Worm (Caenorhabditis elegans) whole organism, young adult: Measurements from ENCODE around the gene C47D12.2.

ENCODE experiments used
- B0336.3 ChIP-seq: fragments of 200-800 bp; sonication (Bioruptor generic); IDR thresholded peaks from 2 replicates; pipeline ENCODE4 v1.3.6; 2022; ENCODE audit warnings: missing genetic modification characterization, missing compliant biosample characterization
- C06A6.2 ChIP-seq: fragments of 200-800 bp; sonication (Bioruptor generic); conservative IDR thresholded peaks from 2 replicates; pipeline ENCODE4 v1.3.6; 2022; ENCODE audit warnings: missing genetic modification characterization, missing compliant biosample characterization
- D2030.7 ChIP-seq: fragments of 200-800 bp; sonication (Bioruptor generic); IDR thresholded peaks from 2 replicates; pipeline ENCODE4 v1.3.6; 2022; ENCODE audit warnings: missing genetic modification reagents, missing genetic modification characterization, missing compliant biosample characterization
- F22D6.2 ChIP-seq: sonication (generic microtip); optimal IDR thresholded peaks from 2 replicates; lab custom pipeline; 2016; ENCODE audit warnings: mild to moderate bottlenecking, missing genetic modification characterization, missing compliant biosample characterization
- F39B2.1 ChIP-seq: fragments of 200-800 bp; sonication (Bioruptor generic); IDR thresholded peaks from 2 replicates; pipeline ENCODE4 v1.3.6; 2022; ENCODE audit warnings: missing genetic modification reagents, missing genetic modification characterization, missing compliant biosample characterization
- F57A8.1 ChIP-seq: fragments of 200-800 bp; sonication (Bioruptor generic); optimal IDR thresholded peaks from 2 replicates; lab custom pipeline; 2018; ENCODE audit warnings: mild to moderate bottlenecking, missing genetic modification characterization, moderate library complexity, missing compliant biosample characterization
- F57C9.4 ChIP-seq: sonication (generic microtip); optimal IDR thresholded peaks from 2 replicates; lab custom pipeline; 2017; ENCODE audit warnings: mild to moderate bottlenecking, missing genetic modification characterization, missing compliant biosample characterization
- K12H6.12 ChIP-seq: fragments of 200-800 bp; sonication (Bioruptor generic); optimal IDR thresholded peaks from 2 replicates; lab custom pipeline; 2018; ENCODE audit warnings: mild to moderate bottlenecking, missing genetic modification characterization, missing compliant biosample characterization
- T07F8.4 ChIP-seq: sonication (generic microtip); optimal IDR thresholded peaks from 2 replicates; lab custom pipeline; 2016; ENCODE audit warnings: mild to moderate bottlenecking, missing genetic modification characterization, moderate library complexity, missing compliant biosample characterization
- Y79H2A.3 ChIP-seq: fragments of 200-800 bp; sonication (Bioruptor generic); conservative IDR thresholded peaks from 2 replicates; pipeline ENCODE4 v1.3.6; 2022; ENCODE audit warnings: missing genetic modification reagents, missing genetic modification characterization, missing compliant biosample characterization
- akir-1 ChIP-seq: fragments of 200-800 bp; sonication (Bioruptor generic); optimal IDR thresholded peaks from 2 replicates; lab custom pipeline; 2018; ENCODE audit warnings: mild to moderate bottlenecking, missing genetic modification characterization, moderate library complexity, missing compliant biosample characterization
- attf-3 ChIP-seq: fragments of 200-800 bp; sonication (Bioruptor generic); conservative IDR thresholded peaks from 2 replicates; pipeline ENCODE4 v1.3.6; 2022; ENCODE audit warnings: missing genetic modification reagents, missing genetic modification characterization, missing compliant biosample characterization
- attf-6 ChIP-seq: fragments of 200-800 bp; sonication (Bioruptor generic); IDR thresholded peaks from 2 replicates; pipeline ENCODE4 v1.3.6; 2022; ENCODE audit warnings: missing genetic modification reagents, missing genetic modification characterization, missing compliant biosample characterization
- ccch-3 ChIP-seq: fragments of 200-800 bp; sonication (Bioruptor generic); optimal IDR thresholded peaks from 2 replicates; lab custom pipeline; 2018; ENCODE audit warnings: mild to moderate bottlenecking, missing genetic modification characterization, missing compliant biosample characterization
- cebp-1 ChIP-seq, 2 experiments: fragments of 200-800 bp in 1 of 2; sonication (Bioruptor generic) in 1 of 2; sonication (generic microtip) in 1 of 2; IDR thresholded peaks in 1 of 2; optimal IDR thresholded peaks in 1 of 2; 2 replicates each; pipeline versions ENCODE4 v1.3.6 to Lab custom; 2017 to 2022; ENCODE audit warnings: missing compliant biosample characterization in 2 of 2, missing genetic modification characterization in 2 of 2, mild to moderate bottlenecking in 1 of 2, missing genetic modification reagents in 1 of 2, moderate library complexity in 1 of 2
- cebp-2 ChIP-seq: fragments of 200-800 bp; sonication (Bioruptor generic); IDR thresholded peaks from 2 replicates; pipeline ENCODE4 v1.3.6; 2022; ENCODE audit warnings: missing genetic modification characterization, missing compliant biosample characterization
- ceh-40 ChIP-seq: fragments of 200-800 bp; sonication (Bioruptor generic); IDR thresholded peaks from 2 replicates; pipeline ENCODE4 v1.3.6; 2022; ENCODE audit warnings: missing genetic modification characterization, missing compliant biosample characterization
- chd-7 ChIP-seq: sonication (generic microtip); optimal IDR thresholded peaks from 2 replicates; lab custom pipeline; 2016; ENCODE audit warnings: mild to moderate bottlenecking, missing genetic modification characterization, moderate library complexity, missing compliant biosample characterization
- die-1 ChIP-seq: sonication (generic microtip); optimal IDR thresholded peaks from 2 replicates; lab custom pipeline; 2016; ENCODE audit warnings: missing genotype, mild to moderate bottlenecking, missing genetic modification characterization, missing compliant biosample characterization
- egl-44 ChIP-seq: fragments of 200-800 bp; sonication (Bioruptor generic); IDR thresholded peaks from 2 replicates; pipeline ENCODE4 v1.3.6; 2022; ENCODE audit warnings: missing genetic modification reagents, missing genetic modification characterization, missing compliant biosample characterization
- egrh-3 ChIP-seq: fragments of 200-800 bp; sonication (Bioruptor generic); IDR thresholded peaks from 2 replicates; pipeline ENCODE4 v1.3.6; 2022; ENCODE audit warnings: missing genetic modification reagents, missing genetic modification characterization, missing compliant biosample characterization
- hlh-12 ChIP-seq: sonication (generic microtip); optimal IDR thresholded peaks from 2 replicates; lab custom pipeline; 2016; ENCODE audit warnings: missing genetic modification characterization, missing compliant biosample characterization
- hmg-1.2 ChIP-seq: fragments of 200-800 bp; sonication (Bioruptor generic); IDR thresholded peaks from 2 replicates; pipeline ENCODE4 v1.3.6; 2022; ENCODE audit warnings: missing genetic modification reagents, missing genetic modification characterization, missing compliant biosample characterization
- let-526 ChIP-seq: fragments of 200-800 bp; sonication (Bioruptor generic); IDR thresholded peaks from 2 replicates; pipeline ENCODE4 v1.3.6; 2022; ENCODE audit warnings: missing genetic modification reagents, missing genetic modification characterization, missing compliant biosample characterization
- let-607 ChIP-seq, 2 experiments: fragments of 200-800 bp in 1 of 2; sonication (Bioruptor generic) in 1 of 2; sonication (generic microtip) in 1 of 2; optimal IDR thresholded peaks; 2 replicates each; lab custom pipeline; 2016 to 2018; ENCODE audit warnings: mild to moderate bottlenecking in 2 of 2, missing compliant biosample characterization in 2 of 2, missing genetic modification characterization in 2 of 2, moderate library complexity in 2 of 2, missing genotype in 1 of 2
- lin-26 ChIP-seq: fragments of 200-800 bp; sonication (Bioruptor generic); IDR thresholded peaks from 2 replicates; pipeline ENCODE4 v1.3.6; 2022; ENCODE audit warnings: missing genetic modification reagents, missing genetic modification characterization, missing compliant biosample characterization
- lin-40 ChIP-seq: sonication (generic microtip); optimal IDR thresholded peaks from 2 replicates; lab custom pipeline; 2016; ENCODE audit warnings: missing genetic modification characterization, mild to moderate bottlenecking, missing compliant biosample characterization, missing genotype, missing genetic modification reagents
- lin-54 ChIP-seq: fragments of 200-800 bp; sonication (Bioruptor generic); optimal IDR thresholded peaks from 2 replicates; lab custom pipeline; 2018; ENCODE audit warnings: mild to moderate bottlenecking, missing genetic modification characterization, missing compliant biosample characterization
- lsy-27 ChIP-seq: sonication (generic microtip); optimal IDR thresholded peaks from 2 replicates; lab custom pipeline; 2017; ENCODE audit warnings: missing genetic modification characterization, mild to moderate bottlenecking, missing compliant biosample characterization, antibody characterized with exemption, missing genotype, borderline replicate concordance; ENCODE audit not compliant: insufficient read depth
- madf-8 ChIP-seq: fragments of 200-800 bp; sonication (Bioruptor generic); conservative IDR thresholded peaks from 2 replicates; pipeline ENCODE4 v1.3.6; 2022; ENCODE audit warnings: missing genetic modification reagents, missing genetic modification characterization, missing compliant biosample characterization
- mel-28 ChIP-seq: sonication (generic microtip); optimal IDR thresholded peaks from 2 replicates; lab custom pipeline; 2016; ENCODE audit warnings: borderline replicate concordance, mild to moderate bottlenecking, missing genetic modification characterization, missing compliant biosample characterization
- nfya-2 ChIP-seq: fragments of 200-800 bp; sonication (Bioruptor generic); IDR thresholded peaks from 2 replicates; pipeline ENCODE4 v1.3.6; 2022; ENCODE audit warnings: missing genetic modification reagents, missing genetic modification characterization, missing compliant biosample characterization
- nfyb-1 ChIP-seq: fragments of 200-800 bp; sonication (Bioruptor generic); IDR thresholded peaks from 2 replicates; pipeline ENCODE4 v1.3.6; 2022; ENCODE audit warnings: missing genetic modification reagents, missing genetic modification characterization, missing compliant biosample characterization
- nhr-120 ChIP-seq: fragments of 200-800 bp; sonication (Bioruptor generic); IDR thresholded peaks from 2 replicates; pipeline ENCODE4 v1.3.6; 2022; ENCODE audit warnings: missing genetic modification characterization, missing compliant biosample characterization
- nhr-90 ChIP-seq: sonication (generic microtip); optimal IDR thresholded peaks from 2 replicates; lab custom pipeline; 2016; ENCODE audit warnings: missing genotype, mild to moderate bottlenecking, missing genetic modification characterization, missing compliant biosample characterization
- pha-4 ChIP-seq: fragments of 150-350 bp; sonication (generic microtip); optimal IDR thresholded peaks from 2 replicates; lab custom pipeline; 2014; ENCODE audit warnings: missing biosample characterization, missing genetic modification reagents, missing genetic modification characterization
- rec-8 ChIP-seq, 2 experiments: sonication (generic microtip); optimal IDR thresholded peaks; 2 replicates each; lab custom pipeline; 2016; ENCODE audit warnings: mild to moderate bottlenecking in 2 of 2, missing genetic modification characterization in 2 of 2, missing genetic modification reagents in 2 of 2, missing genotype in 2 of 2, missing biosample characterization in 1 of 2, missing compliant biosample characterization in 1 of 2, moderate library complexity in 1 of 2
- repo-1 ChIP-seq: sonication (generic microtip); optimal IDR thresholded peaks from 2 replicates; lab custom pipeline; 2017; ENCODE audit warnings: mild to moderate bottlenecking, missing genetic modification characterization, missing compliant biosample characterization
- sdz-38 ChIP-seq: sonication (generic microtip); optimal IDR thresholded peaks from 2 replicates; lab custom pipeline; 2016; ENCODE audit warnings: missing genotype, missing genetic modification characterization, missing compliant biosample characterization
- snpc-1.1 ChIP-seq: sonication (generic microtip); optimal IDR thresholded peaks from 2 replicates; lab custom pipeline; 2017; ENCODE audit warnings: missing genetic modification characterization, mild to moderate bottlenecking, missing compliant biosample characterization, antibody characterized with exemption, moderate library complexity, missing genotype, missing genetic modification reagents; ENCODE audit not compliant: insufficient read depth
- snpc-1.3 ChIP-seq: sonication (generic microtip); optimal IDR thresholded peaks from 2 replicates; lab custom pipeline; 2017; ENCODE audit warnings: missing genetic modification characterization, mild to moderate bottlenecking, missing compliant biosample characterization, antibody characterized with exemption, moderate library complexity, missing genotype, missing genetic modification reagents; ENCODE audit not compliant: insufficient read depth
- snpc-4 ChIP-seq, 5 experiments: fragments of 150-350 bp in 1 of 5; sonication (generic microtip) in 4 of 5; optimal IDR thresholded peaks; 2 replicates each; lab custom pipeline; 2014 to 2018; ENCODE audit warnings: missing genetic modification characterization in 5 of 5, missing biosample characterization in 3 of 5, antibody characterized with exemption in 2 of 5, mild to moderate bottlenecking in 2 of 5, missing compliant biosample characterization in 2 of 5, missing genotype in 2 of 5, moderate library complexity in 2 of 5, missing genetic modification reagents in 1 of 5
- zfh-2 ChIP-seq: fragments of 200-800 bp; sonication (Bioruptor generic); conservative IDR thresholded peaks from 2 replicates; pipeline ENCODE4 v1.3.6; 2022; ENCODE audit warnings: missing genetic modification reagents, missing genetic modification characterization, missing compliant biosample characterization
- zim-3 ChIP-seq: sonication (generic microtip); optimal IDR thresholded peaks from 2 replicates; lab custom pipeline; 2017; ENCODE audit warnings: mild to moderate bottlenecking, missing genetic modification characterization, moderate library complexity, missing compliant biosample characterization
- ztf-18 ChIP-seq: sonication (generic microtip); optimal IDR thresholded peaks from 2 replicates; lab custom pipeline; 2016; ENCODE audit warnings: missing genotype, mild to moderate bottlenecking, missing genetic modification characterization, missing compliant biosample characterization
- ztf-3 ChIP-seq: fragments of 200-800 bp; sonication (Bioruptor generic); optimal IDR thresholded peaks from 2 replicates; lab custom pipeline; 2018; ENCODE audit warnings: mild to moderate bottlenecking, missing genetic modification characterization, missing compliant biosample characterization
- ztf-6 ChIP-seq: fragments of 200-800 bp; sonication (Bioruptor generic); IDR thresholded peaks from 2 replicates; pipeline ENCODE4 v1.3.6; 2022; ENCODE audit warnings: missing genetic modification reagents, missing genetic modification characterization, missing compliant biosample characterization

Gene C47D12.2

ce11 chrII:11690868-11691267 is 14.8 kb downstream of the C47D12.2 start:
- TF ChIP-seq ccch-3, result no peak
- TF ChIP-seq nhr-90 (tag; lab: Kevin White, UChicago), result no peak
- no peak for TF ChIP-seq hlh-12 (tag; lab: Kevin White, UChicago)
- no peak for TF ChIP-seq C06A6.2 (GFP tag; lab: Robert Waterston, UW)
- TF ChIP-seq chd-7 (tag; lab: Kevin White, UChicago), result no peak
- TF ChIP-seq F57C9.4, result no peak
- no peak for TF ChIP-seq sdz-38 (tag; lab: Kevin White, UChicago)
- TF ChIP-seq nhr-120, result no peak
- TF ChIP-seq hmg-1.2, result 0 out of 2 replicates have a peak, but pooled peaks have one; percentile 6
- no peak for TF ChIP-seq die-1 (tag; lab: Kevin White, UChicago)
- TF ChIP-seq T07F8.4 (tag; lab: Kevin White, UChicago), result no peak
- TF ChIP-seq lin-40, result no peak
- TF ChIP-seq ztf-18, result no peak
- TF ChIP-seq zfh-2 (GFP tag; lab: Robert Waterston, UW), result peak; percentile 71
- no peak for TF ChIP-seq lin-54 (GFP tag; lab: Kevin White, UChicago)
- no peak for TF ChIP-seq ztf-3 (GFP tag; lab: Kevin White, UChicago)
- TF ChIP-seq snpc-1.1, result no peak
- TF ChIP-seq lsy-27, result no peak
- no peak for TF ChIP-seq attf-3
- TF ChIP-seq lin-26, result no peak
- TF ChIP-seq repo-1, result no peak
- TF ChIP-seq let-526 (GFP tag; lab: Robert Waterston, UW), result no peak
- TF ChIP-seq cebp-2 (GFP tag; lab: Robert Waterston, UW), result no peak
- no peak for TF ChIP-seq pha-4 (tag; lab: Kevin White, UChicago)
- TF ChIP-seq cebp-1 (GFP tag; IDR thresholded peaks at IDR 0.05; lab: Robert Waterston, UW), result no peak
- TF ChIP-seq cebp-1 (tag; optimal IDR thresholded peaks at IDR 0.05; lab: Kevin White, UChicago), result peak; percentile 5
- no peak for TF ChIP-seq K12H6.12 (tag; lab: Kevin White, UChicago)
- TF ChIP-seq ceh-40, result no peak
- 0 out of 2 replicates have a peak, but pooled peaks have one; percentile 23 for TF ChIP-seq attf-6 (GFP tag; lab: Robert Waterston, UW)
- TF ChIP-seq snpc-4 (GFP tag; optimal IDR thresholded peaks at IDR 0.05; lab: Kevin White, UChicago), result no peak
- TF ChIP-seq snpc-4 (tag; optimal IDR thresholded peaks at IDR 0.05; lab: Kevin White, UChicago), result no peak
- no peak for TF ChIP-seq let-607 (tag; optimal IDR thresholded peaks at IDR 0.05; lab: Kevin White, UChicago)
- no peak for TF ChIP-seq nfyb-1 (GFP tag; lab: Robert Waterston, UW)
- TF ChIP-seq zim-3 (tag; lab: Kevin White, UChicago), result peak; percentile 9
- 0 out of 2 replicates have a peak, but pooled peaks have one; percentile 8 for TF ChIP-seq Y79H2A.3 (GFP tag; lab: Robert Waterston, UW)
- no peak for TF ChIP-seq F57A8.1 (GFP tag; lab: Kevin White, UChicago)
- no peak for TF ChIP-seq snpc-1.3 (tag; lab: Kevin White, UChicago)
- TF ChIP-seq D2030.7 (GFP tag; lab: Robert Waterston, UW), result no peak
- TF ChIP-seq akir-1 (GFP tag; lab: Kevin White, UChicago), result no peak
- TF ChIP-seq ztf-6 (GFP tag; lab: Robert Waterston, UW), result no peak
- TF ChIP-seq F39B2.1 (GFP tag; lab: Robert Waterston, UW), result no peak
- TF ChIP-seq nfya-2 (GFP tag; lab: Robert Waterston, UW), result 0 out of 2 replicates have a peak, but pooled peaks have one; percentile 39
- peak; percentile 76 for TF ChIP-seq B0336.3 (GFP tag; lab: Robert Waterston, UW)
- no peak for TF ChIP-seq mel-28 (tag; lab: Kevin White, UChicago)
- no peak for TF ChIP-seq egl-44 (GFP tag; lab: Robert Waterston, UW)
- TF ChIP-seq madf-8 (GFP tag; lab: Robert Waterston, UW), result no peak
- no peak for TF ChIP-seq rec-8 (tag; optimal IDR thresholded peaks at IDR 0.05; lab: Kevin White, UChicago)
- TF ChIP-seq egrh-3 (GFP tag; lab: Robert Waterston, UW), result no peak
- no peak for TF ChIP-seq F22D6.2 (tag; lab: Kevin White, UChicago)
